Worm (Caenorhabditis elegans): ENCODE data around the gene F01G10.9.

Gene F01G10.9

ce11 chrIV:10259557-10259956 lies at the start of gene F01G10.9:
Gene F01G10.9, minus strand, starts transcription at chrIV:10259657.
- TF ChIP-seq unc-62 (GFP tag; optimal IDR thresholded peaks at IDR 0.05): no peak

- TF ChIP-seq unc-62 (GFP tag; optimal IDR thresholded peaks at IDR 0.05): no peak
Measured at ce11 chrIV:10304383-10304782, 44.9 kb upstream of the F01G10.9 start.

- TF ChIP-seq unc-62 (GFP tag; optimal IDR thresholded peaks at IDR 0.05): no peak
Measured at ce11 chrIV:10302203-10302602, 42.7 kb upstream of the F01G10.9 start, which contains the start of gene R09E10.5. Gene R09E10.5, minus strand, starts transcription at chrIV:10302303.

ce11 chrIV:10296036-10296435 lies 36.6 kb upstream of the F01G10.9 start:
- no peak for TF ChIP-seq unc-62 (GFP tag; optimal IDR thresholded peaks at IDR 0.05)

ce11 chrIV:10295084-10295483 lies 35.6 kb upstream of the F01G10.9 start, which contains the start of gene R09E10.13:
Gene R09E10.13, minus strand, starts transcription at chrIV:10295144.
- TF ChIP-seq unc-62 (GFP tag; optimal IDR thresholded peaks at IDR 0.05): no peak

ce11 chrIV:10294030-10294429 lies 34.6 kb upstream of the F01G10.9 start, which contains the start of gene R09E10.6:
Gene R09E10.6, minus strand, starts transcription at chrIV:10294130.
- TF ChIP-seq unc-62 (GFP tag; optimal IDR thresholded peaks at IDR 0.05): no peak

ce11 chrIV:10288575-10288974 lies 29.1 kb upstream of the F01G10.9 start:
- no peak for TF ChIP-seq unc-62 (GFP tag; optimal IDR thresholded peaks at IDR 0.05)

- TF ChIP-seq unc-62 (GFP tag; optimal IDR thresholded peaks at IDR 0.05): no peak
Measured at ce11 chrIV:10286655-10287054, 27.2 kb upstream of the F01G10.9 start, which contains the start of gene ebax-1. Gene ebax-1, plus strand, starts transcription at chrIV:10286955.

- TF ChIP-seq unc-62 (GFP tag; optimal IDR thresholded peaks at IDR 0.05): no peak
Measured at ce11 chrIV:10285328-10285727, 25.9 kb upstream of the F01G10.9 start.

- no peak for TF ChIP-seq unc-62 (GFP tag; optimal IDR thresholded peaks at IDR 0.05)
Measured at ce11 chrIV:10284194-10284910, 24.9 kb upstream of the F01G10.9 start, which contains the start of gene rad-51. Gene rad-51, minus strand, starts transcription at chrIV:10284244.

ce11 chrIV:10281482-10281881 lies 22.0 kb upstream of the F01G10.9 start, which contains the start of gene thk-1:
Gene thk-1, minus strand, starts transcription at chrIV:10281582.
- no peak for TF ChIP-seq unc-62 (GFP tag; optimal IDR thresholded peaks at IDR 0.05)

- TF ChIP-seq unc-62 (GFP tag; optimal IDR thresholded peaks at IDR 0.05): no peak
Measured at ce11 chrIV:10277716-10278115, 18.3 kb upstream of the F01G10.9 start, which contains the start of gene Y43C5A.4. Gene Y43C5A.4, plus strand, starts transcription at chrIV:10278016.

ce11 chrIV:10276960-10277359 lies 17.5 kb upstream of the F01G10.9 start, which contains the start of gene Y43C5A.7:
Gene Y43C5A.7, plus strand, starts transcription at chrIV:10277260.
- TF ChIP-seq unc-62 (GFP tag; optimal IDR thresholded peaks at IDR 0.05): no peak

- no peak for TF ChIP-seq unc-62 (GFP tag; optimal IDR thresholded peaks at IDR 0.05)
Measured at ce11 chrIV:10275050-10275449, 15.6 kb upstream of the F01G10.9 start.

- no peak for TF ChIP-seq unc-62 (GFP tag; optimal IDR thresholded peaks at IDR 0.05)
Measured at ce11 chrIV:10273781-10274313, 14.4 kb upstream of the F01G10.9 start, which contains the start of gene Y43C5A.3. Gene Y43C5A.3, plus strand, starts transcription at chrIV:10274036.

ce11 chrIV:10273360-10273759 lies 13.9 kb upstream of the F01G10.9 start:
- no peak for TF ChIP-seq unc-62 (GFP tag; optimal IDR thresholded peaks at IDR 0.05)

Data from whole organism, dauer.